Worm (Caenorhabditis elegans): ENCODE results near the gene nsph-1.1.

- TF ChIP-seq dao-5 (tag; optimal IDR thresholded peaks at IDR 0.05) (no peak), him-1 (tag; optimal IDR thresholded peaks at IDR 0.05) (peak; percentile 2), W03F9.2 (tag; optimal IDR thresholded peaks at IDR 0.05) (no peak)
These were observed 19.2 kb upstream of the nsph-1.1 start for ce11 chrII:8747246-8747938.

Measured in whole organism, L4/young adult.